Worm (Caenorhabditis elegans): ENCODE results near the gene C05C10.7.

DNA sequence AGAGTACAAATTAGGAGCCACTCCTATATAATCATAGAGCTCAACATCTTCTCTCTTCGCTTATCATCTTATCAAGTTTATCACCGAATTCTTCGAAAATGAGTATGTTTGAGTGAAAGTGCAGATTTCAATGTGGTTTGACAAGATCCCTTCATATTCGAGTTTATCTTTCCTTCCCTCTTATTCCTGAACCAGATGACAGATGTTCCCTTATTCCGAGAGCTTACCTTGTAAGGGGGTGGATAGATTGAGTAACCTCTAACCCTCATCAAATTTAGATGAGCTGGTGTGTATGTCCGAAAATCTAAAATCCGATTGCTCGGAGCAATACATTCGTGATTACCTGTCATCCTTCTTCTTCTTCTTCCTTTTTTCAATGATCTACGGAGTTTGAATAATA, 9.9 kb upstream of the C05C10.7 start:
- no peak for TF ChIP-seq blmp-1 (tag; optimal IDR thresholded peaks at IDR 0.05; ENCODE audit: insufficient read depth)
- TF ChIP-seq nhr-11 (tag; optimal IDR thresholded peaks at IDR 0.05), result no peak
- TF ChIP-seq mdl-1 (tag; optimal IDR thresholded peaks at IDR 0.05), result no peak
- no peak for TF ChIP-seq nhr-23 (tag; optimal IDR thresholded peaks at IDR 0.05)
- no peak for TF ChIP-seq lin-13 (GFP tag; optimal IDR thresholded peaks at IDR 0.05)
- no peak for TF ChIP-seq nhr-237 (tag; optimal IDR thresholded peaks at IDR 0.05)
- TF ChIP-seq snpc-4 (tag; optimal IDR thresholded peaks at IDR 0.05), result no peak
- no peak for TF ChIP-seq ztf-11 (tag; optimal IDR thresholded peaks at IDR 0.05)
- TF ChIP-seq zag-1 (tag; optimal IDR thresholded peaks at IDR 0.05), result no peak
- TF ChIP-seq nhr-12 (tag; optimal IDR thresholded peaks at IDR 0.05), result no peak
- no peak for TF ChIP-seq ztf-4 (tag; optimal IDR thresholded peaks at IDR 0.05)
